Worm (Caenorhabditis elegans) whole organism, young adult: ENCODE measurements around the gene nspc-18.

Experiments
- B0261.1 ChIP-seq: sonication (generic microtip); optimal IDR thresholded peaks from 2 replicates; lab custom pipeline; 2016; ENCODE audit warnings: mild to moderate bottlenecking, missing genetic modification characterization, moderate library complexity, missing compliant biosample characterization
- Y56A3A.18 ChIP-seq: fragments of 200-800 bp; sonication (Bioruptor generic); IDR thresholded peaks from 2 replicates; pipeline ENCODE4 v1.3.6; 2022; ENCODE audit warnings: missing genetic modification reagents, missing genetic modification characterization, missing compliant biosample characterization
- Y79H2A.3 ChIP-seq: fragments of 200-800 bp; sonication (Bioruptor generic); conservative IDR thresholded peaks from 2 replicates; pipeline ENCODE4 v1.3.6; 2022; ENCODE audit warnings: missing genetic modification reagents, missing genetic modification characterization, missing compliant biosample characterization
- ZK185.1 ChIP-seq: sonication (generic microtip); optimal IDR thresholded peaks from 2 replicates; lab custom pipeline; 2016; ENCODE audit warnings: mild to moderate bottlenecking, missing genetic modification characterization, missing compliant biosample characterization; ENCODE audit not compliant: poor library complexity, severe bottlenecking
- akir-1 ChIP-seq: fragments of 200-800 bp; sonication (Bioruptor generic); optimal IDR thresholded peaks from 2 replicates; lab custom pipeline; 2018; ENCODE audit warnings: mild to moderate bottlenecking, missing genetic modification characterization, moderate library complexity, missing compliant biosample characterization
- cebp-1 ChIP-seq, 2 experiments: fragments of 200-800 bp in 1 of 2; sonication (Bioruptor generic) in 1 of 2; sonication (generic microtip) in 1 of 2; IDR thresholded peaks in 1 of 2; optimal IDR thresholded peaks in 1 of 2; 2 replicates each; pipeline versions ENCODE4 v1.3.6 to Lab custom; 2017 to 2022; ENCODE audit warnings: missing compliant biosample characterization in 2 of 2, missing genetic modification characterization in 2 of 2, mild to moderate bottlenecking in 1 of 2, missing genetic modification reagents in 1 of 2, moderate library complexity in 1 of 2
- egl-18 ChIP-seq: fragments of 200-800 bp; sonication (Bioruptor generic); IDR thresholded peaks from 2 replicates; pipeline ENCODE4 v1.3.6; 2022; ENCODE audit warnings: missing genetic modification reagents, missing genetic modification characterization, missing compliant biosample characterization
- egl-44 ChIP-seq: fragments of 200-800 bp; sonication (Bioruptor generic); IDR thresholded peaks from 2 replicates; pipeline ENCODE4 v1.3.6; 2022; ENCODE audit warnings: missing genetic modification reagents, missing genetic modification characterization, missing compliant biosample characterization
- hlh-12 ChIP-seq: sonication (generic microtip); optimal IDR thresholded peaks from 2 replicates; lab custom pipeline; 2016; ENCODE audit warnings: missing genetic modification characterization, missing compliant biosample characterization
- hmg-1.2 ChIP-seq: fragments of 200-800 bp; sonication (Bioruptor generic); IDR thresholded peaks from 2 replicates; pipeline ENCODE4 v1.3.6; 2022; ENCODE audit warnings: missing genetic modification reagents, missing genetic modification characterization, missing compliant biosample characterization
- let-607 ChIP-seq, 2 experiments: fragments of 200-800 bp in 1 of 2; sonication (Bioruptor generic) in 1 of 2; sonication (generic microtip) in 1 of 2; optimal IDR thresholded peaks; 2 replicates each; lab custom pipeline; 2016 to 2018; ENCODE audit warnings: mild to moderate bottlenecking in 2 of 2, missing compliant biosample characterization in 2 of 2, missing genetic modification characterization in 2 of 2, moderate library complexity in 2 of 2, missing genotype in 1 of 2
- lin-26 ChIP-seq: fragments of 200-800 bp; sonication (Bioruptor generic); IDR thresholded peaks from 2 replicates; pipeline ENCODE4 v1.3.6; 2022; ENCODE audit warnings: missing genetic modification reagents, missing genetic modification characterization, missing compliant biosample characterization
- lin-40 ChIP-seq: sonication (generic microtip); optimal IDR thresholded peaks from 2 replicates; lab custom pipeline; 2016; ENCODE audit warnings: missing genetic modification characterization, mild to moderate bottlenecking, missing compliant biosample characterization, missing genotype, missing genetic modification reagents
- lsy-27 ChIP-seq: sonication (generic microtip); optimal IDR thresholded peaks from 2 replicates; lab custom pipeline; 2017; ENCODE audit warnings: missing genetic modification characterization, mild to moderate bottlenecking, missing compliant biosample characterization, antibody characterized with exemption, missing genotype, borderline replicate concordance; ENCODE audit not compliant: insufficient read depth
- madf-3 ChIP-seq: fragments of 200-800 bp; sonication (Bioruptor generic); IDR thresholded peaks from 2 replicates; pipeline ENCODE4 v1.3.6; 2022; ENCODE audit warnings: missing genetic modification reagents, missing genetic modification characterization, missing compliant biosample characterization
- mcd-1 ChIP-seq: fragments of 200-800 bp; sonication (Bioruptor generic); IDR thresholded peaks from 2 replicates; pipeline ENCODE4 v1.3.6; 2022; ENCODE audit warnings: missing genetic modification reagents, missing genetic modification characterization, missing compliant biosample characterization
- mes-4 ChIP-seq: sonication (generic microtip); optimal IDR thresholded peaks from 2 replicates; lab custom pipeline; 2016; ENCODE audit warnings: missing genotype, missing genetic modification characterization, missing compliant biosample characterization
- nfya-2 ChIP-seq: fragments of 200-800 bp; sonication (Bioruptor generic); IDR thresholded peaks from 2 replicates; pipeline ENCODE4 v1.3.6; 2022; ENCODE audit warnings: missing genetic modification reagents, missing genetic modification characterization, missing compliant biosample characterization
- nfyb-1 ChIP-seq: fragments of 200-800 bp; sonication (Bioruptor generic); IDR thresholded peaks from 2 replicates; pipeline ENCODE4 v1.3.6; 2022; ENCODE audit warnings: missing genetic modification reagents, missing genetic modification characterization, missing compliant biosample characterization
- nhr-179 ChIP-seq: sonication (generic microtip); optimal IDR thresholded peaks from 2 replicates; lab custom pipeline; 2016; ENCODE audit warnings: mild to moderate bottlenecking, missing genetic modification characterization, missing compliant biosample characterization
- pbrm-1 ChIP-seq: fragments of 200-800 bp; sonication (Bioruptor generic); IDR thresholded peaks from 2 replicates; pipeline ENCODE4 v1.3.6; 2022; ENCODE audit warnings: missing genetic modification reagents, missing genetic modification characterization, missing compliant biosample characterization
- rcor-1 ChIP-seq: fragments of 200-800 bp; sonication (Bioruptor generic); IDR thresholded peaks from 2 replicates; pipeline ENCODE4 v1.3.6; 2022; ENCODE audit warnings: missing genetic modification reagents, missing genetic modification characterization, missing compliant biosample characterization
- rpc-1 ChIP-seq, 2 experiments: fragments of 150-350 bp in 1 of 2; sonication (generic microtip) in 1 of 2; optimal IDR thresholded peaks; 2 replicates each; lab custom pipeline; 2014 to 2018; ENCODE audit warnings: missing biosample characterization in 1 of 2, missing genetic modification characterization in 1 of 2, missing genetic modification reagents in 1 of 2, missing genotype in 1 of 2
- snpc-4 ChIP-seq, 5 experiments: fragments of 150-350 bp in 1 of 5; sonication (generic microtip) in 4 of 5; optimal IDR thresholded peaks; 2 replicates each; lab custom pipeline; 2014 to 2018; ENCODE audit warnings: missing genetic modification characterization in 5 of 5, missing biosample characterization in 3 of 5, antibody characterized with exemption in 2 of 5, mild to moderate bottlenecking in 2 of 5, missing compliant biosample characterization in 2 of 5, missing genotype in 2 of 5, moderate library complexity in 2 of 5, missing genetic modification reagents in 1 of 5
- tbp1 ChIP-seq: fragments of 200-800 bp; sonication (Bioruptor generic); optimal IDR thresholded peaks from 2 replicates; lab custom pipeline; 2018; ENCODE audit warnings: mild to moderate bottlenecking, missing genetic modification characterization, missing compliant biosample characterization
- ztf-18 ChIP-seq: sonication (generic microtip); optimal IDR thresholded peaks from 2 replicates; lab custom pipeline; 2016; ENCODE audit warnings: missing genotype, mild to moderate bottlenecking, missing genetic modification characterization, missing compliant biosample characterization
- ztf-26 ChIP-seq: sonication (generic microtip); optimal IDR thresholded peaks from 2 replicates; lab custom pipeline; 2017; ENCODE audit warnings: missing genetic modification characterization, missing compliant biosample characterization

Gene nspc-18

ce11 chrX:14477338-14477737 lies 50.1 kb downstream of the nspc-18 start:
- TF ChIP-seq lin-40 (tag; lab: Kevin White, UChicago) (peak; percentile 49), pbrm-1 (0 out of 2 replicates have a peak, but pooled peaks have one; percentile 17), Y79H2A.3 (GFP tag; lab: Robert Waterston, UW) (no peak), lin-26 (GFP tag; lab: Robert Waterston, UW) (peak; percentile 45; the same call in 1 of the 2 replicates), rcor-1 (GFP tag; lab: Robert Waterston, UW) (no peak), cebp-1 (GFP tag; IDR thresholded peaks at IDR 0.05; lab: Robert Waterston, UW) (peak; percentile 71; the same call in 1 of the 2 replicates), cebp-1 (tag; optimal IDR thresholded peaks at IDR 0.05; lab: Kevin White, UChicago) (peak; percentile 83), Y56A3A.18 (GFP tag; lab: Robert Waterston, UW) (peak; percentile 56; the same call in 1 of the 2 replicates), egl-44 (peak; percentile 9; the same call in 1 of the 2 replicates), akir-1 (no peak), egl-18 (no peak), tbp1 (GFP tag; lab: Kevin White, UChicago) (peak; percentile 53), nfyb-1 (GFP tag; lab: Robert Waterston, UW) (peak; percentile 61; the same call in 1 of the 2 replicates), nfya-2 (GFP tag; lab: Robert Waterston, UW) (no peak), madf-3 (GFP tag; lab: Robert Waterston, UW) (0 out of 2 replicates have a peak, but pooled peaks have one; percentile 64), mcd-1 (GFP tag; lab: Robert Waterston, UW) (peak; percentile 15; the same call in 1 of the 2 replicates), B0261.1 (peak; percentile 51), snpc-4 (GFP tag; optimal IDR thresholded peaks at IDR 0.05; lab: Kevin White, UChicago) (peak; percentile 56), snpc-4 (tag; optimal IDR thresholded peaks at IDR 0.05; lab: Kevin White, UChicago) (peak; percentile 90 to 98 (median 96)), hlh-12 (tag; lab: Kevin White, UChicago) (no peak), hmg-1.2 (GFP tag; lab: Robert Waterston, UW) (peak; percentile 22; the same call in 1 of the 2 replicates), lsy-27 (tag; lab: Kevin White, UChicago) (no peak), rpc-1 (optimal IDR thresholded peaks at IDR 0.05; lab: Kevin White, UChicago) (peak; percentile 49), rpc-1 (tag; optimal IDR thresholded peaks at IDR 0.05; lab: Kevin White, UChicago) (peak; percentile 33), nhr-179 (tag; lab: Kevin White, UChicago) (peak; percentile 25), let-607 (tag; optimal IDR thresholded peaks at IDR 0.05; lab: Kevin White, UChicago) (peak in 1 of 2 experiments; percentile 35), ztf-26 (peak; percentile 43), ZK185.1 (tag; lab: Kevin White, UChicago) (peak; percentile 38), mes-4 (no peak), ztf-18 (tag; lab: Kevin White, UChicago) (no peak)
